Worm (Caenorhabditis elegans) whole organism, L3 larva: Measurements from ENCODE around the gene cah-1.

ENCODE experiments used
- R02D3.7 ChIP-seq: fragments of 150-350 bp; optimal IDR thresholded peaks from 2 replicates; lab custom pipeline; 2014; ENCODE audit warnings: missing biosample characterization, missing genetic modification characterization
- ZK546.5 ChIP-seq: sonication (generic microtip); optimal IDR thresholded peaks from 2 replicates; lab custom pipeline; 2017; ENCODE audit warnings: missing biosample characterization, missing genetic modification characterization
- aly-2 ChIP-seq: fragments of 150-350 bp; optimal IDR thresholded peaks from 2 replicates; lab custom pipeline; 2014; ENCODE audit warnings: missing biosample characterization, missing genetic modification characterization
- ama-1 ChIP-seq: fragments of 150-350 bp; optimal IDR thresholded peaks from 2 replicates; lab custom pipeline; 2018
- ceh-28 ChIP-seq: fragments of 150-350 bp; optimal IDR thresholded peaks from 2 replicates; lab custom pipeline; 2014; ENCODE audit warnings: missing biosample characterization, missing genetic modification reagents, missing genetic modification characterization
- ceh-82 ChIP-seq: fragments of 150-350 bp; optimal IDR thresholded peaks from 2 replicates; lab custom pipeline; 2014; ENCODE audit warnings: missing biosample characterization, missing genetic modification characterization
- daf-12 ChIP-seq: fragments of 150-350 bp; optimal IDR thresholded peaks from 2 replicates; lab custom pipeline; 2014; ENCODE audit warnings: missing biosample characterization, missing genetic modification reagents, missing genetic modification characterization
- egl-27 ChIP-seq: sonication (generic microtip); optimal IDR thresholded peaks from 4 replicates; lab custom pipeline; 2017; ENCODE audit warnings: missing biosample characterization, missing genetic modification reagents, missing genetic modification characterization
- egl-5 ChIP-seq: fragments of 150-350 bp; optimal IDR thresholded peaks from 2 replicates; lab custom pipeline; 2017; ENCODE audit warnings: missing biosample characterization, missing genetic modification reagents, missing genetic modification characterization, inconsistent platforms
- elt-1 ChIP-seq: fragments of 150-350 bp; optimal IDR thresholded peaks from 2 replicates; lab custom pipeline; 2014; ENCODE audit warnings: missing biosample characterization, missing genetic modification characterization
- elt-2 ChIP-seq: sonication (generic microtip); optimal IDR thresholded peaks from 2 replicates; lab custom pipeline; 2016; ENCODE audit warnings: missing genetic modification reagents, mild to moderate bottlenecking, missing genetic modification characterization, missing compliant biosample characterization
- elt-3 ChIP-seq, 3 experiments: fragments of 150-350 bp in 1 of 3; sonication (generic microtip) in 2 of 3; optimal IDR thresholded peaks; 2 replicates in 2 of 3; 4 replicates in 1 of 3; lab custom pipeline; 2014 to 2017; ENCODE audit warnings: missing biosample characterization in 3 of 3, missing genetic modification characterization in 3 of 3
- eor-1 ChIP-seq, 2 experiments: fragments of 150-350 bp; optimal IDR thresholded peaks; 2 replicates each; lab custom pipeline; 2014 to 2018; ENCODE audit warnings: missing biosample characterization in 2 of 2, missing genetic modification characterization in 2 of 2
- fkh-10 ChIP-seq: sonication (generic microtip); optimal IDR thresholded peaks from 2 replicates; lab custom pipeline; 2017; ENCODE audit warnings: missing biosample characterization, missing genetic modification reagents, missing genetic modification characterization
- fkh-2 ChIP-seq: fragments of 150-350 bp; optimal IDR thresholded peaks from 2 replicates; lab custom pipeline; 2014; ENCODE audit warnings: missing biosample characterization, missing genetic modification reagents, missing genetic modification characterization
- fos-1 ChIP-seq: fragments of 150-350 bp; optimal IDR thresholded peaks from 2 replicates; lab custom pipeline; 2014; ENCODE audit warnings: missing biosample characterization, missing genetic modification characterization
- hmg-11 ChIP-seq: sonication (generic microtip); optimal IDR thresholded peaks from 2 replicates; lab custom pipeline; 2016; ENCODE audit warnings: missing genetic modification characterization, missing compliant biosample characterization
- jun-1 ChIP-seq: fragments of 150-350 bp; optimal IDR thresholded peaks from 2 replicates; lab custom pipeline; 2014; ENCODE audit warnings: missing biosample characterization, missing genetic modification reagents, missing genetic modification characterization
- lin-15B ChIP-seq: fragments of 150-350 bp; optimal IDR thresholded peaks from 2 replicates; lab custom pipeline; 2014; ENCODE audit warnings: missing biosample characterization, missing genetic modification characterization
- lin-39 ChIP-seq: fragments of 150-350 bp; optimal IDR thresholded peaks from 2 replicates; lab custom pipeline; 2018; ENCODE audit warnings: missing biosample characterization, missing genetic modification reagents, missing genetic modification characterization
- lsy-12 ChIP-seq: sonication (generic microtip); optimal IDR thresholded peaks from 2 replicates; lab custom pipeline; 2016; ENCODE audit warnings: mild to moderate bottlenecking, missing genetic modification characterization, missing compliant biosample characterization
- mdl-1 ChIP-seq: fragments of 150-350 bp; optimal IDR thresholded peaks from 2 replicates; lab custom pipeline; 2014; ENCODE audit warnings: missing biosample characterization, missing genetic modification characterization
- mml-1 ChIP-seq: fragments of 150-350 bp; sonication (generic microtip); optimal IDR thresholded peaks from 3 replicates; lab custom pipeline; 2014; ENCODE audit warnings: missing biosample characterization, missing genetic modification characterization
- nfya-1 ChIP-seq: sonication (generic microtip); optimal IDR thresholded peaks from 2 replicates; lab custom pipeline; 2017; ENCODE audit warnings: missing genetic modification characterization, mild to moderate bottlenecking, missing compliant biosample characterization, antibody characterized with exemption, moderate library complexity; ENCODE audit not compliant: insufficient read depth
- nhr-11 ChIP-seq: fragments of 150-350 bp; optimal IDR thresholded peaks from 2 replicates; lab custom pipeline; 2014; ENCODE audit warnings: missing biosample characterization, missing genetic modification characterization
- nhr-12 ChIP-seq: fragments of 150-350 bp; optimal IDR thresholded peaks from 2 replicates; lab custom pipeline; 2014; ENCODE audit warnings: missing biosample characterization, missing genetic modification characterization
- nhr-25 ChIP-seq: sonication (generic microtip); optimal IDR thresholded peaks from 2 replicates; lab custom pipeline; 2017; ENCODE audit warnings: missing biosample characterization, missing genetic modification characterization
- nhr-28 ChIP-seq: fragments of 150-350 bp; optimal IDR thresholded peaks from 2 replicates; lab custom pipeline; 2014; ENCODE audit warnings: missing biosample characterization, missing genetic modification characterization
- nhr-43 ChIP-seq: sonication (generic microtip); optimal IDR thresholded peaks from 2 replicates; lab custom pipeline; 2016; ENCODE audit warnings: mild to moderate bottlenecking, missing genetic modification characterization, missing compliant biosample characterization; ENCODE audit not compliant: poor library complexity, severe bottlenecking
- nhr-67 ChIP-seq: fragments of 150-350 bp; optimal IDR thresholded peaks from 2 replicates; lab custom pipeline; 2014; ENCODE audit warnings: missing biosample characterization, missing genetic modification characterization
- nhr-76 ChIP-seq: fragments of 150-350 bp; sonication (generic microtip); optimal IDR thresholded peaks from 5 replicates; lab custom pipeline; 2014; ENCODE audit warnings: missing biosample characterization, missing genetic modification characterization
- nhr-77 ChIP-seq: fragments of 150-350 bp; optimal IDR thresholded peaks from 2 replicates; lab custom pipeline; 2014; ENCODE audit warnings: missing biosample characterization, missing genetic modification characterization
- pha-4 ChIP-seq: fragments of 150-350 bp; optimal IDR thresholded peaks from 2 replicates; lab custom pipeline; 2014; ENCODE audit warnings: missing biosample characterization, missing genetic modification reagents, missing genetic modification characterization
- pqm-1 ChIP-seq: fragments of 150-350 bp; optimal IDR thresholded peaks from 2 replicates; lab custom pipeline; 2017; ENCODE audit warnings: missing biosample characterization, missing genetic modification characterization, inconsistent platforms
- sea-2 ChIP-seq: fragments of 150-350 bp; sonication (generic microtip); optimal IDR thresholded peaks from 4 replicates; lab custom pipeline; 2014; ENCODE audit warnings: missing biosample characterization, missing genetic modification reagents, missing genetic modification characterization
- skn-1 ChIP-seq: fragments of 150-350 bp; optimal IDR thresholded peaks from 2 replicates; lab custom pipeline; 2014; ENCODE audit warnings: missing biosample characterization, missing genetic modification characterization
- snpc-4 ChIP-seq: fragments of 150-350 bp; optimal IDR thresholded peaks from 2 replicates; lab custom pipeline; 2014; ENCODE audit warnings: missing biosample characterization, missing genetic modification characterization
- tbx-2 ChIP-seq: sonication (generic microtip); optimal IDR thresholded peaks from 2 replicates; lab custom pipeline; 2016; ENCODE audit warnings: mild to moderate bottlenecking, missing genetic modification characterization, missing compliant biosample characterization
- zag-1 ChIP-seq: fragments of 150-350 bp; optimal IDR thresholded peaks from 2 replicates; lab custom pipeline; 2014; ENCODE audit warnings: missing biosample characterization, missing genetic modification characterization
- ztf-11 ChIP-seq: fragments of 150-350 bp; optimal IDR thresholded peaks from 2 replicates; lab custom pipeline; 2014; ENCODE audit warnings: missing biosample characterization, missing genetic modification characterization
- ztf-4 ChIP-seq: fragments of 150-350 bp; optimal IDR thresholded peaks from 2 replicates; lab custom pipeline; 2014; ENCODE audit warnings: missing biosample characterization, missing genetic modification characterization

cah-1 gene

DNA sequence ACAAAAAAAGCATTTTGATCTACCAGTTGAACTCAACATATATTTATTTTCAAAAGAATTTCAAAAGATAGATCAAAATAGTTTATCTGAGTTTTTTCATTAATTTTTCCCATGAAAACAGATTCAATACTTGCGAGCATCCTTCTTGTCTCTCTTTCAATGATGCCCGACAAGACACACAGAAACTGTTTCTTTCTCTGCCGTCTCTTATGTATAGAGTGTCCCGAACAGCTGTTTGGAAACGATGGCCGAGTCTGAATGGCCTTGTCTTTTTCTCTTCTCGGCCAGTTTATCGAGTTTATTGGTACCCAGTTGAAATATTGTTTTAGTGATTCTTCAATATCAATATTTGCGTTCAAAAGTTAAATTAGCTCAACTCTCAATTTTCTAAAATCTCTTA lies 23.3 kb upstream of the cah-1 start:
- peak; percentile 77 for TF ChIP-seq nfya-1
- TF ChIP-seq elt-2 (tag; lab: Kevin White, UChicago): peak; percentile 30
- TF ChIP-seq ama-1 (lab: Kevin White, UChicago): no peak
- TF ChIP-seq nhr-25: peak; percentile 65
- no peak for TF ChIP-seq sea-2 (GFP tag; lab: Kevin White, UChicago)
- TF ChIP-seq ceh-28 (tag; lab: Kevin White, UChicago): peak; percentile 50
- no peak for TF ChIP-seq mml-1
- no peak for TF ChIP-seq ztf-4 (tag; lab: Kevin White, UChicago)
- TF ChIP-seq nhr-43 (tag; lab: Kevin White, UChicago): peak; percentile 21
- TF ChIP-seq egl-5 (tag; lab: Kevin White, UChicago): peak; percentile 54
- TF ChIP-seq lin-15B (tag; lab: Kevin White, UChicago): peak; percentile 86
- TF ChIP-seq hmg-11: no peak
- peak; percentile 25 for TF ChIP-seq skn-1 (tag; lab: Kevin White, UChicago)
- no peak for TF ChIP-seq snpc-4
- no peak for TF ChIP-seq ztf-11 (tag; lab: Kevin White, UChicago)
- no peak for TF ChIP-seq R02D3.7 (tag; lab: Kevin White, UChicago)
- peak; percentile 71 for TF ChIP-seq pha-4
- TF ChIP-seq pqm-1 (tag; lab: Kevin White, UChicago): peak; percentile 40
- TF ChIP-seq, all 47 proteins: peak for 10

DNA sequence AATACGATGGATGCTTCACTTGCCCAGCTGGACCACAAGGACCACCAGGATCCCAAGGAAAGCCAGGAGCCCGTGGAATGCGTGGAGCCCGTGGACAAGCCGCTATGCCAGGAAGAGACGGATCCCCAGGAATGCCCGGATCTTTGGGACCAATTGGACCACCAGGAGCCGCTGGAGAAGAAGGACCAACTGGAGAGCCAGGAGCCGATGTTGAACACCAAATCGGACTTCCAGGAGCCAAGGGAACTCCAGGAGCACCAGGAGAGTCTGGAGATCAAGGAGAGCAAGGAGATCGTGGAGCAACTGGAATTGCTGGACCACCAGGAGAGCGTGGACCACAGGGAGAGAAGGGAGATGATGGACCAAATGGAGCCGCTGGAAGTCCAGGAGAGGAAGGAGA lies 22.5 kb upstream of the cah-1 start:
- no peak for TF ChIP-seq eor-1 (tag; optimal IDR thresholded peaks at IDR 0.05; lab: Kevin White, UChicago)
- no peak for TF ChIP-seq ztf-11 (tag; lab: Kevin White, UChicago)

DNA sequence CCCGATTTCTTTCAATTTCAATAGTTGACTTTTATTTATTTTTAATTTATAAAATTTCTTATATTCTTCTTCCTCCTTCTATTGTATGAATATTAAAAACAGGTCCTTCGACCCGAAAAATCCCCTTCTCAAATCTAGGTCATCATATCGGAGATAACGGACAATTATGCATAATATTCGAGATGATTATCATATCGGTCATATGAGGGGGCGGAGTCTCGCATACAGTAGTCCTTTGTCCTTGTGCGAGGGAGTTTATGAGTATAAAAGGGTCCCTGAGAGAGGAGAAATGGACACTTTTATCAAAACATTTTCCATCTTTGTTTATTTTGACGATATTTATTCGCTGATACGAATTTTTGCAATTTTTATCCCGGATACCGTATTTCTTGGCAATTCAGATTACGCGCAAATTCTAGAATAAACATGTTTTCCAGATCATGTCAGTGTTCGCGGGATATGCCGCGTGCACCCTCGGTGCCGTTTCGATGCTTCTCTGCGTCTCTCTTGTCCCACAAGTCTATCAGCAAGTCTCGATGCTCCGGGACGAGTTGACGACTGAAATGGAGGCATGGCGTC lies 21.6 kb upstream of the cah-1 start, which contains the start of gene dpy-17:
Gene dpy-17 (plus strand): TSS at position 438 of the 579 bp plus-strand sequence.
- TF ChIP-seq zag-1 (tag; lab: Kevin White, UChicago) (no peak), nhr-11 (tag; lab: Kevin White, UChicago) (no peak), mml-1 (no peak), snpc-4 (no peak), nhr-28 (tag; lab: Kevin White, UChicago) (no peak), elt-2 (tag; lab: Kevin White, UChicago) (no peak), ztf-4 (tag; lab: Kevin White, UChicago) (no peak), daf-12 (tag; lab: Kevin White, UChicago) (no peak), sea-2 (GFP tag; lab: Kevin White, UChicago) (no peak), elt-1 (tag; lab: Kevin White, UChicago) (no peak), nhr-12 (tag; lab: Kevin White, UChicago) (no peak), mdl-1 (tag; lab: Kevin White, UChicago) (no peak), eor-1 (tag; optimal IDR thresholded peaks at IDR 0.05; lab: Kevin White, UChicago) (no peak), ama-1 (lab: Kevin White, UChicago) (no peak), hmg-11 (no peak), nhr-76 (tag; lab: Kevin White, UChicago) (no peak), R02D3.7 (tag; lab: Kevin White, UChicago) (no peak), nhr-67 (tag; lab: Kevin White, UChicago) (no peak), nfya-1 (no peak), nhr-25 (no peak)

DNA sequence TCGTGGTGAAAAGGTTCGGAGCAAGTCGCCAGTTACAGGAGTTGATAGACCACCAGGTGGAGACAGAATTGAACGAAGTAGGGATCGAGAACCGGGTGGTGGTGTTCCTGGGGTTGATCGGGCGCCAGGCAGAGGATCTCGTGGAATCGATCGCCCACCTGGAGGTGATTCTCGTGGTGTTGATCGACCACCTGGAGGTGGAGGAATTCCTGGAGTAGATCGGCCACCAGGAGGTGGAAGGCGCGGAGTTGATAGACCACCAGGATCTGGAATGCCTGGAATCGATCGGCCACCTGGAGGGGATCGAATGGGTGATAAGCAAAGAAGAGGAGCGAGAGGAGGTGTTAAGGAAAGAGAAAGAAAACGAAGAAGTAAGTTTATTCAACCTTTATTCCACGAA lies 20.1 kb upstream of the cah-1 start:
- TF ChIP-seq skn-1 (tag; lab: Kevin White, UChicago) (no peak), pha-4 (no peak)

DNA sequence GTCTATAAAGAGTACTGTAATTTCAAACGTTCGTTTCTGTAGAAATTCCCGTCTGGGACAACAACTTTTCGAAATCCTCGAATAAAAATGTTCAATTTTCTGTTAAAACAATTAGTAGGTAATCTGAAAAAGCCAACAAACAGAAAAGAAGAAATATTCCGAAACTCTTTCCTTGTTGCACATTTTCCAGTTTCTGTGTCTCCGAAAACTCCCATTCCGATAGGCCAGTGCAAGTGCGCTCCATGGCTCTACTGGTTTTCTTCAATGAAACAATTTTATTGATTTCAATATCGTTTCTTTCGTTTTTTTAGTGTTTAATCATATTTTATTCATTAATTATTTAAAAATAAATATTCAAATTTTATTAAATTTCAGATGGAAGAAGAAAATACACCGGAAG lies 17.2 kb upstream of the cah-1 start, which contains the start of gene F54D8.6:
Gene F54D8.6 (plus strand): TSS at position 370 of the 400 bp plus-strand sequence.
- TF ChIP-seq elt-2 (tag; lab: Kevin White, UChicago): peak; percentile 5
- no peak for TF ChIP-seq eor-1 (tag; optimal IDR thresholded peaks at IDR 0.05; lab: Kevin White, UChicago)
- TF ChIP-seq mml-1: no peak
- TF ChIP-seq tbx-2 (tag; lab: Kevin White, UChicago): no peak
- no peak for TF ChIP-seq lin-39 (tag; lab: Kevin White, UChicago)
- no peak for TF ChIP-seq fkh-2
- no peak for TF ChIP-seq fos-1 (tag; lab: Kevin White, UChicago)
- TF ChIP-seq pqm-1 (tag; lab: Kevin White, UChicago): peak; percentile 18
- no peak for TF ChIP-seq ama-1 (lab: Kevin White, UChicago)
- TF ChIP-seq aly-2 (tag; lab: Kevin White, UChicago): no peak
- peak; percentile 51 for TF ChIP-seq snpc-4
- no peak for TF ChIP-seq sea-2 (GFP tag; lab: Kevin White, UChicago)
- TF ChIP-seq elt-3 (tag; optimal IDR thresholded peaks at IDR 0.05; lab: Kevin White, UChicago): no peak
- no peak for TF ChIP-seq ztf-4 (tag; lab: Kevin White, UChicago)
- no peak for TF ChIP-seq nhr-11 (tag; lab: Kevin White, UChicago)
- no peak for TF ChIP-seq fkh-10 (GFP tag; lab: Kevin White, UChicago)
- TF ChIP-seq pha-4: no peak
- TF ChIP-seq egl-27 (tag; lab: Kevin White, UChicago): no peak
- no peak for TF ChIP-seq ZK546.5
- TF ChIP-seq ceh-82: no peak
- peak; percentile 63 for TF ChIP-seq nfya-1
- TF ChIP-seq lsy-12 (tag; lab: Kevin White, UChicago): no peak
- no peak for TF ChIP-seq R02D3.7 (tag; lab: Kevin White, UChicago)
- no peak for TF ChIP-seq nhr-12 (tag; lab: Kevin White, UChicago)
- no peak for TF ChIP-seq nhr-77
- no peak for TF ChIP-seq mdl-1 (tag; lab: Kevin White, UChicago)
- no peak for TF ChIP-seq egl-5 (tag; lab: Kevin White, UChicago)
- no peak for TF ChIP-seq zag-1 (tag; lab: Kevin White, UChicago)
- no peak for TF ChIP-seq jun-1 (tag; lab: Kevin White, UChicago)
- TF ChIP-seq elt-1 (tag; lab: Kevin White, UChicago): no peak
